Worm (Caenorhabditis elegans): ENCODE data around the gene spds-1.

Gene spds-1

ce11 chrII:12796040-12796502 lies 10.6 kb upstream of the spds-1 start, which contains the start of gene cpt-1:
cpt-1 (minus strand) TSS chrII:12796452.
- TF ChIP-seq W03F9.2 (tag; optimal IDR thresholded peaks at IDR 0.05): no peak
- no peak for TF ChIP-seq him-1 (tag; optimal IDR thresholded peaks at IDR 0.05)
- TF ChIP-seq dao-5 (tag; optimal IDR thresholded peaks at IDR 0.05): no peak

DNA sequence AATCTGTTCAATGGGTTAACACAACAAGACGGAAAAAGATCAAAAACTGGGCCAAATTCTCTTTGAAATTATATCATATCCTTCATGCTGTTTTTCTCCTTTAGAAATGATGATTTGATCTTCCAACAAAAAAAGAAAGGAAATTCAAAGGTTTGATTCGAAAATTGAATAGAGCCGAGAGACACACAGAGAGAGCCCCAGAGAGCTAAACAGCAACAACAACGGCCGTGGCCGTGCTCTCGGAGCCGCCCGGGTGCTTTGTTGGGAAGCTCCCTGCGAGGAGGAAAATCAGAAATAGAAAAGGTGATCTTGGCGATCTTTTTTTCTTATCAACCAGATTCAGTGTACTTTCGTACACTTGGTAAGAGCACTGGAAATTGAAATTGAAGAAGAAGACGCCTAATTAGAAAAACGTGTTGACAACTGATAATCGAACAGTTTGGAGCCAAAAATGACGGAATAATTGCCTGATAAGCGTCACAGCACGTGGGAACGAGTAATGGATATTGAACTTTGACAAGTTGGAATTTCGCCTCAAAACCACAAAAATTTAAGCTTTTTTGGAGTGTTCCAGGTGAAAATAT lies 9.4 kb upstream of the spds-1 start:
- no peak for TF ChIP-seq him-1 (tag; optimal IDR thresholded peaks at IDR 0.05)
- no peak for TF ChIP-seq W03F9.2 (tag; optimal IDR thresholded peaks at IDR 0.05)
- TF ChIP-seq dao-5 (tag; optimal IDR thresholded peaks at IDR 0.05): no peak

DNA sequence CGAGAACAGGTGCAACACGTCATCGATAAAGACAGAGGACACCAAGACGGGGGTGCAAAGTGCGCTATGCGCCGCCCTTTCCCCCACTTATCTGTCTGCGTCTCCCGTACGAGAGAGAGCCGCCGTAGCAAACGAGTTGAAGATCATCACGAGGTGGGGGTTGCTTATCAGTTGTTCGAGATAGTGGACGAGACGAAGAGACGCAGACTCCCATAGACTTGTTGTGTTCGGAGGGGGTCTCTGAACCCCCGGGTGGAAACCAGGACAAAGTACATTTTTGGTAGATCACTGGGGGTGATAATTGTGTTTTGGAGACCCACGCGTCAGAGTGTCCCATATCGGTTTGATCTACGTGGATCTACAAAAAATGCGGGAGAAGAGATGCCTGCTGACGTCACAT lies 7.9 kb upstream of the spds-1 start:
- TF ChIP-seq him-1 (tag; optimal IDR thresholded peaks at IDR 0.05) (no peak), dao-5 (tag; optimal IDR thresholded peaks at IDR 0.05) (no peak), W03F9.2 (tag; optimal IDR thresholded peaks at IDR 0.05) (no peak)

DNA sequence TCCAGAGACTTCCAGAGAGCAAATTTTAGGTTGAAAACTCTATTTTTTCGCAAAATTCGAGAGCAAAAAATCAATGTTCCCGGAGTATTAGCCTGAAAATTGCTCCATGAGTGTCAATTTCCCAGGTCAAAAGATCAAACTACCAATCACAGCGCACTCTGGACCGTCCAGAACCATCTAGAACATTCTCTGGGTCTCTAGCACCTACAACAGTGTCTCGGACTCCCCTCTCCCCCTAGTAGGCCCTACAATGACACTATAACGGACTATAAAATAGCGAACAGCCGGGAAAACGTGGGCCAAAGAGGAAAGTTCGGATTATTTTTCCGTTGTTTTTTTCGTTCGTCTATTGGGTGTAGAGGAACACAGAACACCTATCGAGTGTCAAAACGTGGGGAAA lies 7.3 kb upstream of the spds-1 start:
- TF ChIP-seq dao-5 (tag; optimal IDR thresholded peaks at IDR 0.05) (no peak), him-1 (tag; optimal IDR thresholded peaks at IDR 0.05) (no peak)

ce11 chrII:12799927-12800522 lies 6.7 kb upstream of the spds-1 start:
- TF ChIP-seq dao-5 (tag; optimal IDR thresholded peaks at IDR 0.05) (no peak), W03F9.2 (tag; optimal IDR thresholded peaks at IDR 0.05) (peak; percentile 3), him-1 (tag; optimal IDR thresholded peaks at IDR 0.05) (no peak)

- TF ChIP-seq dao-5 (tag; optimal IDR thresholded peaks at IDR 0.05) (no peak), W03F9.2 (tag; optimal IDR thresholded peaks at IDR 0.05) (no peak), him-1 (tag; optimal IDR thresholded peaks at IDR 0.05) (no peak)
Observed at ce11 chrII:12805161-12805560, 1.5 kb upstream of the spds-1 start, which contains the start of the genes Y46G5A.18 and Y46G5A.47. Y46G5A.18 (minus strand) TSS chrII:12805261. Y46G5A.47 (minus strand) TSS chrII:12805306.

- TF ChIP-seq dao-5 (tag; optimal IDR thresholded peaks at IDR 0.05): no peak
- TF ChIP-seq him-1 (tag; optimal IDR thresholded peaks at IDR 0.05): peak; percentile 23
- no peak for TF ChIP-seq W03F9.2 (tag; optimal IDR thresholded peaks at IDR 0.05)
Observed at ce11 chrII:12805765-12806384, 824 bp upstream of the spds-1 start.

DNA sequence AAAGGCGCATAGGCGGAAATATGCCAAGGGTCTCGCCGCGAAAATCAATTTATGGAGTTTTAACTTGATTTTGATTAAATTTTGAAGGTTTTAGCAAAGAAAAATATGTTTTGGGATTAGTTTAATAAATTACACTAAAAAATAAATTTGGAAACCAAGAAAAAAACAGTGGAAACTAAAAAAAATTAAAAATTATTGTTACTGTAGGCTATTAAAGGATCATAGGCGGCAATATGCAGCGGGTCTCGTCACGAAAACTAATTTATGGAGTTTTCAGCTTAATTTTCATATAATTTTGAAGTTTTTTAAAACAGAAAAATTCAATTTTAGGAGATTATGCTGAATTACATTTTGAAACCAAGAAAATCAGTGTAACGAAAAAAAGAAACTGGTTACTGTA lies 2.0 kb downstream of the spds-1 start:
- no peak for TF ChIP-seq dao-5 (tag; optimal IDR thresholded peaks at IDR 0.05)

DNA sequence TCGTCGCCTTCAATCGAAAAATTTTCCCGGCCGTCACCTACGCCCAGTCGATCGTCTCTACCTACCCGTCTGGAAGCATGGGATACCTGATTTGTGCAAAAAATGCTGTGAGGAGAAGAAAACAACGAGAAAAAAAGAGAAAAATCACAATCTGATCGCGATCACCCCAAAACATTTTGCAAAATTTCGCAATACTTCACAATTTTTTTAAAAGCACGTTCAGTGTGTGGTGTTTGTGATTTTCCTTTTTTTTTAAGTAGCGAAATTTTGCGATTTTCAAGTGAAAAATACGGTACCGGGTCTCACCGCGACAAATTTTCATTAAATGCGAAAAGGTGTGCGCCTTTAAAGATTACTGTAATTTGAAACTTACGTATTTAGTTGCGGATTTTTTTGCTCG lies 3.0 kb downstream of the spds-1 start:
- no peak for TF ChIP-seq W03F9.2 (tag; optimal IDR thresholded peaks at IDR 0.05)
- no peak for TF ChIP-seq him-1 (tag; optimal IDR thresholded peaks at IDR 0.05)

- no peak for TF ChIP-seq W03F9.2 (tag; optimal IDR thresholded peaks at IDR 0.05)
Observed at ce11 chrII:12810709-12811108, 4.0 kb downstream of the spds-1 start, which contains the start of gene Y46G5A.20. Y46G5A.20 (plus strand) TSS chrII:12811009.

- TF ChIP-seq him-1 (tag; optimal IDR thresholded peaks at IDR 0.05): no peak
- TF ChIP-seq W03F9.2 (tag; optimal IDR thresholded peaks at IDR 0.05): no peak
- TF ChIP-seq dao-5 (tag; optimal IDR thresholded peaks at IDR 0.05): no peak
Observed at ce11 chrII:12813253-12813652, 6.6 kb downstream of the spds-1 start.

ce11 chrII:12816412-12817146 lies 9.9 kb downstream of the spds-1 start, which contains the start of gene acl-7:
acl-7 (minus strand) TSS chrII:12816462.
- no peak for TF ChIP-seq W03F9.2 (tag; optimal IDR thresholded peaks at IDR 0.05)
- no peak for TF ChIP-seq him-1 (tag; optimal IDR thresholded peaks at IDR 0.05)
- TF ChIP-seq dao-5 (tag; optimal IDR thresholded peaks at IDR 0.05): no peak

DNA sequence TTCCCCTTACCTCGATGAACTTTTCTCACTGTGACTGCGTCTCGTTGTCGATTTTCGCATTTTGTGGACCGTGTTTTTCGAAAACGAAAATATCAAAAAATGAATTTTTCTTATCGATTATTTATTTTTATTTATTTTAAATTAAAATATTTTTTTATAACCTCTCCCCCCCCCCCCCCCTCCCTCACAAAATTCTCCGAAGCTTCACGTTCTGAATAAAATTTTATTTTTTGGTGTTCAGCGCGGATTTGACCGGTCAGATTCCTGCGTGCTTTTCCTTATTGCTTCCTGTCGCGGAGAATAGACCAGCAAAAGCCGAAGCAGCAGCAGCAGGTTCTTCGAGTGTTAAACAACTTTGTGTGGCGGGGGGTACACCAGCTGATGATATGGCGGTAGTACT lies 11.8 kb downstream of the spds-1 start, which contains the start of gene Y46G5A.22:
Y46G5A.22 (minus strand) TSS at position 101 of the 400 bp plus-strand sequence.
- TF ChIP-seq him-1 (tag; optimal IDR thresholded peaks at IDR 0.05) (no peak), W03F9.2 (tag; optimal IDR thresholded peaks at IDR 0.05) (no peak), dao-5 (tag; optimal IDR thresholded peaks at IDR 0.05) (no peak)

ce11 chrII:12819979-12820378 lies 13.3 kb downstream of the spds-1 start:
- TF ChIP-seq W03F9.2 (tag; optimal IDR thresholded peaks at IDR 0.05) (no peak), dao-5 (tag; optimal IDR thresholded peaks at IDR 0.05) (no peak), him-1 (tag; optimal IDR thresholded peaks at IDR 0.05) (no peak)

Data from whole organism, L4/young adult.